Fruit fly (Drosophila melanogaster): ENCODE results near the gene lectin-37Db.

DNA sequence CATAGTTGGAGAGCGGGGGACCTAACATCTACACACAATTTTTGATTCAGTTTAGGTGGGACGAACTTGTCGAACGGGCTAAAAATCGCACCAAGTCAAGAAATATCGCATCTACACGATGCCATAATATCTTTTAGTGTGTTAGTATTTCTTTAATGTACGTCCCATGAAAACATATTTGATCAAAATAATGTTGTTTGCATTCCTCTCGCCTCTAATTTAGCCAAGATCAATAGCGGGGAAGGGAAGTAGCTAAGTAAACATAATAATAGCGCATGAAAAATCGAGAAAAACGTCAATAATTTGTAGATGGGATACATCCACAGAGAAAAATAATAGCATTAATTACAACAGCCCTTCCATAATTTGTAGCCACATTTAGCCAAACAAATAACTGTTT, 6.9 kb upstream of the lectin-37Db start:
- TF ChIP-seq CG14655 (GFP tag; optimal IDR thresholded peaks at IDR 0.05) (no peak), CG15710 (tag; optimal IDR thresholded peaks at IDR 0.05) (no peak), CG32121 (GFP tag; IDR thresholded peaks at IDR 0.05) (no peak), CG12605 (GFP tag; IDR thresholded peaks at IDR 0.05) (no peak), EcR (GFP tag; optimal IDR thresholded peaks at IDR 0.05) (no peak), D1 (tag; optimal IDR thresholded peaks at IDR 0.05) (no peak)
